Fruit fly (Drosophila melanogaster) whole organism, prepupa: Measurements from ENCODE around the gene CG34135.

Source experiments
- CG15336 ChIP-seq: fragments of 200-800 bp; sonication (Bioruptor generic); IDR thresholded peaks from 2 replicates; pipeline ENCODE4 v1.3.6; 2022; ENCODE audit warnings: missing biosample characterization, missing genetic modification characterization
- CG34406 ChIP-seq: fragments of 200-800 bp; sonication (Bioruptor generic); optimal IDR thresholded peaks from 3 replicates; lab custom pipeline; 2016; ENCODE audit warnings: missing biosample characterization, missing genetic modification characterization
- CG6276 ChIP-seq: fragments of 200-800 bp; sonication (Bioruptor generic); optimal IDR thresholded peaks from 2 replicates; lab custom pipeline; 2017; ENCODE audit warnings: missing biosample characterization, mild to moderate bottlenecking, missing genetic modification characterization
- CG6792 ChIP-seq: fragments of 200-800 bp; sonication (Bioruptor generic); optimal IDR thresholded peaks from 3 replicates; lab custom pipeline; 2016; ENCODE audit warnings: missing biosample characterization, missing genetic modification characterization
- CG6808 ChIP-seq: fragments of 200-800 bp; sonication (Bioruptor generic); optimal IDR thresholded peaks from 3 replicates; lab custom pipeline; 2017; ENCODE audit warnings: missing biosample characterization, missing genetic modification characterization, mild to moderate bottlenecking, moderate library complexity, missing genetic modification reagents
- CG9139 ChIP-seq: fragments of 200-800 bp; sonication (Bioruptor generic); optimal IDR thresholded peaks from 3 replicates; lab custom pipeline; 2017; ENCODE audit warnings: missing biosample characterization, mild to moderate bottlenecking, missing genetic modification characterization
- Eip93F ChIP-seq: fragments of 200-800 bp; sonication (Bioruptor generic); optimal IDR thresholded peaks from 2 replicates; lab custom pipeline; 2016; ENCODE audit warnings: missing biosample characterization, mild to moderate bottlenecking, missing genetic modification characterization
- Lpt ChIP-seq: fragments of 200-800 bp; sonication (Bioruptor generic); optimal IDR thresholded peaks from 3 replicates; lab custom pipeline; 2016; ENCODE audit warnings: missing biosample characterization, missing genetic modification characterization
- net ChIP-seq: fragments of 200-800 bp; sonication (Bioruptor generic); optimal IDR thresholded peaks from 3 replicates; lab custom pipeline; 2016; ENCODE audit warnings: missing biosample characterization, missing genetic modification characterization
- ss ChIP-seq, 2 experiments: fragments of 200-800 bp; sonication (Bioruptor generic); optimal IDR thresholded peaks; 2 replicates in 1 of 2; 3 replicates in 1 of 2; lab custom pipeline; 2017 to 2018; ENCODE audit warnings: mild to moderate bottlenecking in 2 of 2, missing biosample characterization in 2 of 2, missing genetic modification characterization in 2 of 2, moderate library complexity in 1 of 2
- vri ChIP-seq: fragments of 200-800 bp; sonication (Bioruptor generic); optimal IDR thresholded peaks from 3 replicates; lab custom pipeline; 2016; ENCODE audit warnings: missing biosample characterization, mild to moderate bottlenecking, missing genetic modification characterization

DNA sequence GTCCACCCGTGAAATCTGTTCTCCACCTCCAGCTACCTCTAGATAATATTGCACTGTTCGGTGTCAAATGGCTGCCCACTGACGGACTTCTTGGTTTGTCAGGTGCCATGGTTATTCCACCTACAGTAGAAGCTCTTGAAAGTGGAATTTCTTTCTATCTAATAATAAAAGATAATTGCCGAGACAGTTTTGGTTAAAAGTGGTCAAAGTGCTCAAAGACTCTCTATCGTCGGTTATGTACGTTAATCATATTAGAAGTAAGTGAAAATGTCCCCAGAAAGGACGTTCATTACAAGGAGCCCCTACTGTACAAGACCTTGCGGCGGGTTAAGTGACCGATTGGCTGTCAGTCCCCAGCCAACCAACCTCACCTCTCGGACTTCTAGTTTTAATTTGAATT lies 23.8 kb downstream of the CG34135 start:
- peak; percentile 59 for TF ChIP-seq CG6792 (GFP tag; lab: Kevin White, UChicago)
- peak; percentile 41 for TF ChIP-seq CG34406 (GFP tag; lab: Kevin White, UChicago)
- TF ChIP-seq CG6276, result peak; percentile 4
- TF ChIP-seq net, result peak; percentile 18
- TF ChIP-seq CG15336 (GFP tag; lab: Robert Waterston, UW), result peak; percentile 63
- TF ChIP-seq CG6808 (GFP tag; lab: Kevin White, UChicago), result no peak
- no peak for TF ChIP-seq CG9139
- no peak for TF ChIP-seq ss (GFP tag; optimal IDR thresholded peaks at IDR 0.05; lab: Kevin White, UChicago)
- TF ChIP-seq Lpt, result no peak
- no peak for TF ChIP-seq Eip93F
- peak; percentile 54 for TF ChIP-seq vri
